Fruit fly (Drosophila melanogaster) whole organism, wandering third instar larva: ENCODE results near the gene eIF4E5.

ENCODE experiments used
- br ChIP-seq: fragments of 200-800 bp; sonication (Bioruptor generic); optimal IDR thresholded peaks from 2 replicates; lab custom pipeline; 2016; ENCODE audit warnings: missing biosample characterization, missing genetic modification characterization
- dmrt93B ChIP-seq: fragments of 200-800 bp; sonication (Bioruptor generic); optimal IDR thresholded peaks from 2 replicates; lab custom pipeline; 2018; ENCODE audit warnings: missing biosample characterization, mild to moderate bottlenecking, missing genetic modification characterization
- lola ChIP-seq: fragments of >200 bp; optimal IDR thresholded peaks from 2 replicates; lab custom pipeline; 2017; ENCODE audit warnings: missing biosample characterization, missing genetic modification characterization

dm6 chr3L:7854752-7855454, 39.8 kb upstream of the eIF4E5 start:
- no peak for TF ChIP-seq dmrt93B (GFP tag; lab: Kevin White, UChicago)
- no peak for TF ChIP-seq lola
- TF ChIP-seq br: no peak
